Worm (Caenorhabditis elegans) whole organism, late embryonic: ENCODE data around the gene citk-1.

Source experiments
- C38D4.7 ChIP-seq: fragments of 200-800 bp; sonication (Bioruptor generic); optimal IDR thresholded peaks from 2 replicates; lab custom pipeline; 2018; ENCODE audit warnings: mild to moderate bottlenecking, missing genetic modification characterization, moderate library complexity, missing compliant biosample characterization
- Y22D7AL.16 ChIP-seq: sonication (generic microtip); optimal IDR thresholded peaks from 2 replicates; lab custom pipeline; 2016; ENCODE audit warnings: missing genetic modification characterization, missing compliant biosample characterization
- ceh-14 ChIP-seq: sonication (generic microtip); optimal IDR thresholded peaks from 2 replicates; lab custom pipeline; 2016; ENCODE audit warnings: missing genotype, missing genetic modification characterization, missing compliant biosample characterization
- ceh-2 ChIP-seq: sonication (generic microtip); optimal IDR thresholded peaks from 2 replicates; lab custom pipeline; 2016; ENCODE audit warnings: missing genotype, missing genetic modification characterization, missing compliant biosample characterization
- ceh-22 ChIP-seq: sonication (generic microtip); optimal IDR thresholded peaks from 2 replicates; lab custom pipeline; 2017; ENCODE audit warnings: missing biosample characterization, missing genetic modification characterization
- ceh-30 ChIP-seq: fragments of 150-350 bp; optimal IDR thresholded peaks from 2 replicates; lab custom pipeline; 2014; ENCODE audit warnings: missing biosample characterization, missing genetic modification characterization
- ceh-31 ChIP-seq: sonication (generic microtip); optimal IDR thresholded peaks from 2 replicates; lab custom pipeline; 2016; ENCODE audit warnings: missing genetic modification characterization, missing compliant biosample characterization
- ceh-6 ChIP-seq: fragments of 200-800 bp; sonication (Bioruptor generic); optimal IDR thresholded peaks from 2 replicates; lab custom pipeline; 2018; ENCODE audit warnings: mild to moderate bottlenecking, missing genetic modification characterization, missing compliant biosample characterization
- ets-4 ChIP-seq: sonication (generic microtip); optimal IDR thresholded peaks from 2 replicates; lab custom pipeline; 2016; ENCODE audit warnings: missing genetic modification characterization, missing compliant biosample characterization
- hlh-30 ChIP-seq: sonication (generic microtip); optimal IDR thresholded peaks from 2 replicates; lab custom pipeline; 2017; ENCODE audit warnings: antibody characterized with exemption, missing genetic modification characterization, missing compliant biosample characterization; ENCODE audit not compliant: insufficient read depth
- madf-2 ChIP-seq: sonication (generic microtip); optimal IDR thresholded peaks from 2 replicates; lab custom pipeline; 2017; ENCODE audit warnings: missing genetic modification characterization, missing compliant biosample characterization
- mec-3 ChIP-seq: sonication (generic microtip); optimal IDR thresholded peaks from 2 replicates; lab custom pipeline; 2016; ENCODE audit warnings: borderline replicate concordance, missing genetic modification characterization, missing compliant biosample characterization
- nhr-232 ChIP-seq: sonication (generic microtip); optimal IDR thresholded peaks from 2 replicates; lab custom pipeline; 2016; ENCODE audit warnings: missing genetic modification characterization, missing compliant biosample characterization
- pax-1 ChIP-seq: fragments of 150-350 bp; optimal IDR thresholded peaks from 2 replicates; lab custom pipeline; 2014; ENCODE audit warnings: missing biosample characterization, missing genetic modification characterization
- pha-2 ChIP-seq: sonication (generic microtip); optimal IDR thresholded peaks from 2 replicates; lab custom pipeline; 2017; ENCODE audit warnings: mild to moderate bottlenecking, missing genetic modification characterization, missing compliant biosample characterization
- ref-2 ChIP-seq: sonication (generic microtip); optimal IDR thresholded peaks from 2 replicates; lab custom pipeline; 2016; ENCODE audit warnings: missing genetic modification characterization, missing compliant biosample characterization
- rnt-1 ChIP-seq: sonication (generic microtip); optimal IDR thresholded peaks from 2 replicates; lab custom pipeline; 2016; ENCODE audit warnings: missing genetic modification characterization, missing compliant biosample characterization
- sox-2 ChIP-seq: fragments of 200-800 bp; sonication (Bioruptor generic); IDR thresholded peaks from 2 replicates; pipeline ENCODE4 v1.3.6; 2022; ENCODE audit warnings: missing genetic modification reagents, missing genetic modification characterization, missing compliant biosample characterization
- unc-42 ChIP-seq: sonication (generic microtip); optimal IDR thresholded peaks from 2 replicates; lab custom pipeline; 2016; ENCODE audit warnings: missing genotype, missing genetic modification characterization, missing compliant biosample characterization
- unc-86 ChIP-seq: sonication (generic microtip); optimal IDR thresholded peaks from 2 replicates; lab custom pipeline; 2016; ENCODE audit warnings: missing genetic modification characterization, missing compliant biosample characterization
- zip-5 ChIP-seq: sonication (generic microtip); optimal IDR thresholded peaks from 2 replicates; lab custom pipeline; 2016; ENCODE audit warnings: missing genetic modification characterization, missing compliant biosample characterization
- ztf-16 ChIP-seq: sonication (generic microtip); optimal IDR thresholded peaks from 2 replicates; lab custom pipeline; 2017; ENCODE audit warnings: missing genetic modification characterization, missing compliant biosample characterization

The citk-1 gene

DNA sequence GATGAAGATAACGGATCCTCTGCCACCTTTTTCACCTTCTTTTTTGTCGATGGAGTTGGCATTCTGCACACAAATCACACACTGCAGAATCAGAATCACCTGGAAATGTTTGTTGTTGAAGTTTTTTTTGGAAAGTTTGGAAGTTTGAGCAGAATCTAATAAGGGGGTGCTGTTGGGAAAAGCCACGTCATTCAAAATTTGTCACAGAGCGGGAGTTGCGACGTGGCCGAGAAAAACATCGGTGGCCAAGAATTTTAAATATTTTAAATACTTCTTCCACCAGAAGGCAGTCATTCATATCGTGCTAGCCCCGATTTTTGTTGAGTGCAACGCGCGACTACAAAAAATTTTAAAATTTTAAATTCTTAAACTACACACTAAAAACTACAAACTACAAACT lies 53.6 kb downstream of the citk-1 start, which contains the start of gene rpi-1:
Gene rpi-1, minus strand, starts transcription at position 101 of the 400 bp plus-strand sequence.
- TF ChIP-seq ceh-6 (GFP tag; lab: Kevin White, UChicago) (no peak), ceh-22 (tag; lab: Kevin White, UChicago) (no peak), ceh-31 (no peak), ztf-16 (tag; lab: Kevin White, UChicago) (no peak), hlh-30 (no peak), C38D4.7 (GFP tag; lab: Kevin White, UChicago) (no peak), ceh-30 (no peak), pha-2 (no peak), rnt-1 (no peak), unc-42 (tag; lab: Kevin White, UChicago) (no peak), zip-5 (tag; lab: Kevin White, UChicago) (no peak), pax-1 (no peak), unc-86 (no peak), ref-2 (tag; lab: Kevin White, UChicago) (no peak), nhr-232 (tag; lab: Kevin White, UChicago) (no peak), madf-2 (no peak), mec-3 (tag; lab: Kevin White, UChicago) (no peak), Y22D7AL.16 (tag; lab: Kevin White, UChicago) (no peak), sox-2 (no peak), ceh-2 (tag; lab: Kevin White, UChicago) (no peak)

DNA sequence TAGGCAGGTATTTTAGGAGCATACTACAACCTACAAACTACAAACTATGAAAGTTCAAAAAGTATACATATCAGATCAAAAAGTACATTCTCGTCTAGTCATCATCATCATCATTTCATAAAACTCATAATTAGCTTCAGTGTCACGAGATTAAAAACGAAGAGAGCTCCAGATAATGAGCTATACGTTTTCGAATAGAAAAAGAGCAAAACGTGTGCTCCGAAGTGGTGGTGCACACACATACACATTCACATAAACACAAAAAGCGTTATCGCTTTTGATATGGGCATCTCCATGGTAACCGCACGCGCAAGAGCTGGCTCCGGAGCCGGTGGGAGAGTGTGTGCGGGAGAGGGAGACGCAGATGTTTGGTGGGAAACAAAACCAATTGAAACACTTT lies 55.6 kb downstream of the citk-1 start:
- no peak for TF ChIP-seq ets-4 (tag; lab: Kevin White, UChicago)
- TF ChIP-seq ceh-14 (tag; lab: Kevin White, UChicago), result peak; percentile 17
